Worm (Caenorhabditis elegans) whole organism, midembryonic: ENCODE data around the gene cyp-14A4.

ENCODE experiments used
- T22C8.4 ChIP-seq: fragments of 200-800 bp; sonication (Bioruptor generic); IDR thresholded peaks from 2 replicates; pipeline ENCODE4 v1.3.6; 2022; ENCODE audit warnings: missing genetic modification characterization, missing compliant biosample characterization
- cog-1 ChIP-seq: sonication (generic microtip); optimal IDR thresholded peaks from 2 replicates; lab custom pipeline; 2016; ENCODE audit warnings: missing genetic modification characterization, missing compliant biosample characterization
- flt-1 ChIP-seq: fragments of 200-800 bp; sonication (Bioruptor generic); IDR thresholded peaks from 2 replicates; pipeline ENCODE4 v1.3.6; 2022; ENCODE audit warnings: missing genetic modification characterization, missing compliant biosample characterization
- klf-2 ChIP-seq: fragments of 200-800 bp; sonication (Bioruptor generic); conservative IDR thresholded peaks from 2 replicates; pipeline ENCODE4 v1.3.6; 2022; ENCODE audit warnings: missing genetic modification reagents, missing genetic modification characterization, missing compliant biosample characterization
- med-1 ChIP-seq: sonication (generic microtip); optimal IDR thresholded peaks from 2 replicates; lab custom pipeline; 2017; ENCODE audit warnings: missing genetic modification characterization, mild to moderate bottlenecking, missing compliant biosample characterization, antibody characterized with exemption, missing genetic modification reagents; ENCODE audit not compliant: insufficient read depth
- ref-1 ChIP-seq: fragments of 200-800 bp; sonication (Bioruptor generic); conservative IDR thresholded peaks from 2 replicates; pipeline ENCODE4 v1.3.6; 2022; ENCODE audit warnings: missing genetic modification reagents, missing genetic modification characterization, missing compliant biosample characterization
- tab-1 ChIP-seq: fragments of 200-800 bp; sonication (Bioruptor generic); IDR thresholded peaks from 2 replicates; pipeline ENCODE4 v1.3.6; 2022; ENCODE audit warnings: missing genetic modification characterization, missing compliant biosample characterization
- ztf-23 ChIP-seq: fragments of 200-800 bp; sonication (Bioruptor generic); IDR thresholded peaks from 2 replicates; pipeline ENCODE4 v1.3.6; 2022; ENCODE audit warnings: missing genetic modification reagents, missing genetic modification characterization, missing compliant biosample characterization
- ztf-29 ChIP-seq: fragments of 200-800 bp; sonication (Bioruptor generic); IDR thresholded peaks from 2 replicates; pipeline ENCODE4 v1.3.6; 2022; ENCODE audit warnings: missing genetic modification reagents, missing genetic modification characterization, missing compliant biosample characterization

Gene cyp-14A4

DNA sequence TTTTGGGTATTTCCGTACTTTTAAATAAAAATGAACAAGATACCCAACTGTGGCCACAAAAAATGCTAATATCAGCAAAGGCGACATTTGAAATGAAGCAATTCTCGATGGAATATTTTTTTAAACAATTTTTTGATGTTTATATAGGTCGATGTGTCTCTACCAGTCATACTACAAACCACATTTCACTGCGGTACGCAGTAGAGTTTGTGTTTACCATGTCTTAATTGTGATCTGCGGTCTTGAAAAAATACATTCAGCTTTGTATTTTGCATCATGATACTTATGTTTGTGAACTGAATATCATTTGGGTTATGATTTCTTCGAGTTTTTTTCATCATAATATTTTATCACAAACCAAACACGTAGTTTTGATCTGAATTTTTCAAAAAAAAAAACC is at the start of gene cyp-14A4:
cyp-14A4 (minus strand) TSS at position 107 of the 400 bp plus-strand sequence.
- TF ChIP-seq ztf-23 (no peak), ztf-29 (GFP tag; lab: Robert Waterston, UW) (no peak), klf-2 (GFP tag; lab: Robert Waterston, UW) (no peak), flt-1 (GFP tag; lab: Robert Waterston, UW) (no peak), cog-1 (tag; lab: Kevin White, UChicago) (no peak), med-1 (GFP tag; lab: Kevin White, UChicago) (no peak), tab-1 (no peak), T22C8.4 (GFP tag; lab: Robert Waterston, UW) (no peak), ref-1 (GFP tag; lab: Robert Waterston, UW) (no peak)

DNA sequence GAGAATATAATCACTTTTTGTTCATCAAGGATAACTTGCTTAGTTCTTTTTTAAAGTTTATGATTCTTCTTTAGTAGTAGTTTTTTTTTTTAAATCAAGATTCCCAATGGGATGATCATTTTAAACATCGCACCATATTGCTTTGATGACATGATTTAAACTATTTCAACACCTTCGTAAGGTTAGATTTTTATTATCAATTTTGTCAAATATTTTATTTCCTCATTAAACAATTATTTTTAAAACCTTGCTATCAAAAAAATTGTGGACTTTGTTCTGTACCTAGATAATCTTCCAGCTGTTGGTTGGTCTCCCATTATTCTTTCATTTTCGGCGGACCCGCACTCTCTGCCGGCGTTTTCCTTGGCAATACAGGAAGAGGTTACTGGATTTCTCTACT is 47.4 kb upstream of the cyp-14A4 start, which contains the start of gene sir-2.3:
sir-2.3 (plus strand) TSS at position 301 of the 400 bp plus-strand sequence.
- TF ChIP-seq med-1 (GFP tag; lab: Kevin White, UChicago) (no peak), klf-2 (GFP tag; lab: Robert Waterston, UW) (no peak), cog-1 (tag; lab: Kevin White, UChicago) (no peak), ref-1 (GFP tag; lab: Robert Waterston, UW) (no peak), ztf-29 (GFP tag; lab: Robert Waterston, UW) (no peak)

DNA sequence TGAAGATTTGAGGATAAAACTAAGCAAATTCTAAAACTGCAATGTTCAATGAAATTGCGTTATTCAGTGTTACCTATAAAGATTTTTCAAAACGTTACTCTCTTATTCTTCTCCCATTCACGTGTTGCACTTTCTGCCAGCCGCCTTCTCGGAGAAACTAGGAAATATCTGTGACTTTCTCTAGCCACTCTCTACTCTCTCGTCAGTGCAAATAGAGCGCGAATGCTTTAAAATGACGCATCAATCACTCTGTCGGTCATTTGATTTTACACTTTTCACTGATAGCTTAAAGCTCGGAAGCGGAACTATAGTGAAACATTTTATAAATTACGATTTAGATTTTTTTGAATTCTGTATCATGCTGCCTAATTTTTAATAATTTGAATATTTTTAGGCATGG is 44.9 kb upstream of the cyp-14A4 start:
- TF ChIP-seq cog-1 (tag; lab: Kevin White, UChicago): no peak
- TF ChIP-seq ztf-29 (GFP tag; lab: Robert Waterston, UW): no peak
- no peak for TF ChIP-seq tab-1
- no peak for TF ChIP-seq flt-1 (GFP tag; lab: Robert Waterston, UW)

DNA sequence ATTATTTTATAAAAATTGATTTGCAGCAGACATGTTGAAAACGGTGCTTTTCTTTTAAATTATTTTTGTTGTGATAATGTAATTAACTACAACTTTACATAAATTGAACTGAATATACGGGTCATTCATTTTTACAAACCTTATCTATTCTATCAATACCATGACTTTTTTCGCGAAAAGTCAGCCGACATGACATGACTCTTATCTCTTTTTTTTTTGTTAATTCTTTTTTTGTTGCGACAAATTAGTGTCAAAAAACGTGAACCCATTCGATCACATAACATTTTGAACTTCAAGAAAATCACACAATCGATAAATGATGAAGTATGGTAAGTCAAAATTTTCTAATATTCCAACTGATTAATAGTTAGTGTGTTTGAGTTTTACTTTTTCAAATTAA is 44.0 kb upstream of the cyp-14A4 start, which contains the start of gene sir-2.2:
sir-2.2 (plus strand) TSS at position 34 of the 400 bp plus-strand sequence.
- TF ChIP-seq ztf-29 (GFP tag; lab: Robert Waterston, UW) (no peak), T22C8.4 (GFP tag; lab: Robert Waterston, UW) (no peak), flt-1 (GFP tag; lab: Robert Waterston, UW) (no peak), ref-1 (GFP tag; lab: Robert Waterston, UW) (no peak), med-1 (GFP tag; lab: Kevin White, UChicago) (no peak)

DNA sequence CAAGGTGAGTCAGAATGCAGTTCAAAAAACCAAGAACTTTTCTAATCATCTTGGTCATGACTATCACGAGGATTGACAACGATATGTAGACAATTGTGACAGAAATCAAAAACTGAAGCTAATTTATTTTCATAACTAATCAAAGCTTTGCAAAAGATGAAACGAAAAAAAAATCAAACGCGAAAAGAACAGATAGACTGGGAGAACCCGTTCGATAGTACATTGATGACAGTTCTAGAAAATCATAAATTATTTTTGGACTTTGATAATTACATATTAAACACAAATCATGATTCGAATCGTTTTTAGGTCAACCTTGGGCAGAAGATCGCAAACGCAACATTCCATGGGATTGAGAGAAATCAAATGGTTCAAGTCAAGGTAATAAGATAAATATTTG is 41.0 kb upstream of the cyp-14A4 start:
- TF ChIP-seq klf-2 (GFP tag; lab: Robert Waterston, UW): no peak

DNA sequence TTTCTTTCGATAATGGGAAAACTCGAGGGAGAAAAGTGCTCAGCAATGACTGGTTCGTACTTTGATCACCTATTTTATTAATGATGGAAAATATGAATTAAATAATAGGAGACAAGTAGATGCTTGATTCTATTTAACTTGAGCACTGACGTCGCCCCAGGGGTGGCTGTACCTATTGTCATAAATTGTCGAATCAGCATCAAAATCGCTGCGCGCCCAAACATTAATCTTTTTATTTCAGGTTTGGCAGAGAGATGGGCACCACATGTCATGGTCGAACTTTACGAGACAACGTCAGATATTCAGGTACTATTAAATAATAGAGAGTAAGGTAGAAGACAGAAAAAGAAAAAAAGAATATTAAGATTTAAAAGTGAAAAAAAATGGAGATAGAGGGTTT is 40.3 kb upstream of the cyp-14A4 start:
- TF ChIP-seq tab-1: no peak
- TF ChIP-seq ref-1 (GFP tag; lab: Robert Waterston, UW): no peak
- TF ChIP-seq ztf-29 (GFP tag; lab: Robert Waterston, UW): no peak
- no peak for TF ChIP-seq T22C8.4 (GFP tag; lab: Robert Waterston, UW)
- TF ChIP-seq flt-1 (GFP tag; lab: Robert Waterston, UW): no peak
- no peak for TF ChIP-seq klf-2 (GFP tag; lab: Robert Waterston, UW)
- no peak for TF ChIP-seq med-1 (GFP tag; lab: Kevin White, UChicago)
- TF ChIP-seq ztf-23: no peak
- no peak for TF ChIP-seq cog-1 (tag; lab: Kevin White, UChicago)

DNA sequence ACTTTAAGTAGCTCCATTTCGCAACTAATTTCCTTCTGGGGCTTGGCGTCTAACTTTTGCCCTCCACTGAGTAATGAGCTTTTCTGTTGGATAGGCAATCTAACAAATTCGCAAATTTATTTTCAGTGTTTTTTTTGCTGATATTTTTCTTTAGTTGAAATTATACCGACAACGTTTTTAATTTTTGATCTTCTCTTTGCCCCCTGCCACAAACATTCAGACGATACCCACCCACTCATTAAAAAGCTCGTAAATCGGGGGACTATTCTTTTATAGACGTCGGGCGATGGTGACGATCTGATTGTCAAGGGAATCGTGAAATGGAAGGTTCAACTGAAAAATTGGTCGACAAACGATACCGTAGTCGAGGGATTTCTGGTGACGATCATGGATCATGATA is 39.7 kb upstream of the cyp-14A4 start:
- TF ChIP-seq ztf-29 (GFP tag; lab: Robert Waterston, UW) (no peak), flt-1 (GFP tag; lab: Robert Waterston, UW) (no peak), klf-2 (GFP tag; lab: Robert Waterston, UW) (no peak), ref-1 (GFP tag; lab: Robert Waterston, UW) (no peak), ztf-23 (no peak), tab-1 (no peak), T22C8.4 (GFP tag; lab: Robert Waterston, UW) (no peak), cog-1 (tag; lab: Kevin White, UChicago) (no peak), med-1 (GFP tag; lab: Kevin White, UChicago) (no peak)

DNA sequence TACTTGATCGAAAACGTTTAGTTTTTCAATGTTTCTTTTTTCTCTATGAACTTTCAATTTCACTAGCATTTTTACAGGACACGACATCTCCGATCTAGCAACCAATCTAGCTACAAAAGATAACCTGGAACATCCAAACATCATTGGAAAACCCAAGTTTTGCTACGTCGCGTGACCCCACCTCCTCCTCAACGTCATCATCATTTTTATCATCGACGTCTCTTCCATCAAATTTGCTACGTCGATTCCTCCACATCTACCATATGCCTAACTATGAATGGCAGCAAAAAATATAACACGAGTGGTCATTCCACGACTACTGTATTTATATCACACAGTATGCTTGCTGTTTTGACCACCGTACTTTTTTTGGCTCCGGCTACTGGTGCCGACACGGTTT is 38.9 kb upstream of the cyp-14A4 start, which contains the start of gene F46G10.2:
F46G10.2 (plus strand) TSS at position 78 of the 400 bp plus-strand sequence.
- TF ChIP-seq cog-1 (tag; lab: Kevin White, UChicago) (no peak), med-1 (GFP tag; lab: Kevin White, UChicago) (no peak), ztf-29 (GFP tag; lab: Robert Waterston, UW) (no peak), T22C8.4 (GFP tag; lab: Robert Waterston, UW) (no peak), klf-2 (GFP tag; lab: Robert Waterston, UW) (no peak), ref-1 (GFP tag; lab: Robert Waterston, UW) (no peak), tab-1 (no peak), ztf-23 (no peak), flt-1 (GFP tag; lab: Robert Waterston, UW) (no peak)

DNA sequence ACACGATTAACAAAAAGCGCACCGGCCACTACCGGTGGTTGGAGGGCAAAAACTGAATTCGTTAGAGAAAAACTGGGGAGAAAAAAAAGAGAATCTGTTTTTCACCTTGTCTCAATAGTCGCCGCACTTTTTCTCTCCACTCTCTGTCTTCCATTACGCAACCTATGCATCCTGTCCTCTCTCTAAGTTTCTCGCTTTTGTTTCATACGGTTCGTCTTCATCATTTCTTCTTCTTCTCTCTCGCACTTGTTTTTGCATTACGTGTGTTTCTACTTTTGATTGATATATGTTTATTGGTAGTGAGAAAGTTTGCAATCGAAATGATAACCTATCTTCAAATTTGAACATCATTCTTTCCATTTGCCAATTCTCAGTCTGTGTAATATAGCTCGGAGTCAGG is 36.6 kb upstream of the cyp-14A4 start:
- TF ChIP-seq T22C8.4 (GFP tag; lab: Robert Waterston, UW): no peak
- TF ChIP-seq ref-1 (GFP tag; lab: Robert Waterston, UW): no peak
- TF ChIP-seq med-1 (GFP tag; lab: Kevin White, UChicago): no peak
- TF ChIP-seq ztf-29 (GFP tag; lab: Robert Waterston, UW): no peak
- TF ChIP-seq flt-1 (GFP tag; lab: Robert Waterston, UW): no peak

DNA sequence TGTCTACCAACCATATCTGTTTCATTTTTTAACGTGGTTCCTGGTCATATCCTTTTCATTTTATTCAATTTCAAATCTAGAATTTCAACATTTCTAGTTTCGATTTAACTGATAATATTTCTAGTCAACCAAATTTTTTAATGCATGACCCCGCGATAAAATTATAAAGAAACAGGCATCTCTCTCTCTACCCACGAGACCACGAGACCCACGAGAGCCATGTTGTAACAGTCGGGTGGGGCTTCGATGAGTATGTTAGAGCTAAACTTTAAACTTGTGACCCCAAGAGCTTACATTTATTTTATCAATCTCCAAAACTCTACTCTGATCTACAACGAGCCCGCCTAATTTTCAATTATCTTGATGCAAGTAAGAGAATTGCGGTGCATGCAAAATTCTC is 34.3 kb upstream of the cyp-14A4 start:
- TF ChIP-seq ztf-23: no peak
- no peak for TF ChIP-seq T22C8.4 (GFP tag; lab: Robert Waterston, UW)
- TF ChIP-seq tab-1: no peak
- TF ChIP-seq ref-1 (GFP tag; lab: Robert Waterston, UW): no peak
- no peak for TF ChIP-seq klf-2 (GFP tag; lab: Robert Waterston, UW)
- no peak for TF ChIP-seq flt-1 (GFP tag; lab: Robert Waterston, UW)
- no peak for TF ChIP-seq med-1 (GFP tag; lab: Kevin White, UChicago)
- no peak for TF ChIP-seq cog-1 (tag; lab: Kevin White, UChicago)
- no peak for TF ChIP-seq ztf-29 (GFP tag; lab: Robert Waterston, UW)
